Fruit fly (Drosophila melanogaster): Measurements from ENCODE around the gene CG6006.

CG6006 gene

dm6 chr3R:16173500-16173899 is 18.7 kb downstream of the CG6006 start:
- TF ChIP-seq pad (GFP tag; optimal IDR thresholded peaks at IDR 0.05), result no peak
- TF ChIP-seq CG7101 (tag; optimal IDR thresholded peaks at IDR 0.05), result no peak
- TF ChIP-seq CG11617 (GFP tag; optimal IDR thresholded peaks at IDR 0.05), result no peak
- TF ChIP-seq kay (GFP tag; ENCODE audit: borderline replicate concordance), result no peak
- no peak for TF ChIP-seq cic (GFP tag; optimal IDR thresholded peaks at IDR 0.05)
- no peak for TF ChIP-seq CG14711 (tag; optimal IDR thresholded peaks at IDR 0.05)
- TF ChIP-seq cnc (optimal IDR thresholded peaks at IDR 0.05), result no peak
- no peak for TF ChIP-seq tj (GFP tag; optimal IDR thresholded peaks at IDR 0.05)
- TF ChIP-seq CG12768 (GFP tag; optimal IDR thresholded peaks at IDR 0.05), result no peak
- no peak for TF ChIP-seq Mnt (GFP tag; optimal IDR thresholded peaks at IDR 0.05)
- no peak for TF ChIP-seq CG1620 (GFP tag; optimal IDR thresholded peaks at IDR 0.05)
- TF ChIP-seq CG7045 (GFP tag; optimal IDR thresholded peaks at IDR 0.05), result no peak
- no peak for TF ChIP-seq CG33017 (tag; optimal IDR thresholded peaks at IDR 0.05)
- no peak for TF ChIP-seq Hr96 (GFP tag; optimal IDR thresholded peaks at IDR 0.05)
- no peak for TF ChIP-seq bab1 (GFP tag; optimal IDR thresholded peaks at IDR 0.05)

dm6 chr3R:16176526-16176925 is 21.7 kb downstream of the CG6006 start:
- TF ChIP-seq tj (GFP tag; optimal IDR thresholded peaks at IDR 0.05) (no peak), cnc (optimal IDR thresholded peaks at IDR 0.05) (no peak), CG11617 (GFP tag; optimal IDR thresholded peaks at IDR 0.05) (no peak), cic (GFP tag; optimal IDR thresholded peaks at IDR 0.05) (no peak), Mnt (GFP tag; optimal IDR thresholded peaks at IDR 0.05) (no peak), CG33017 (tag; optimal IDR thresholded peaks at IDR 0.05) (no peak), Clk (GFP tag; optimal IDR thresholded peaks at IDR 0.05) (no peak), CG14711 (tag; optimal IDR thresholded peaks at IDR 0.05) (no peak), Crg-1 (GFP tag; optimal IDR thresholded peaks at IDR 0.05) (no peak), CG1620 (GFP tag; optimal IDR thresholded peaks at IDR 0.05) (no peak), bab1 (GFP tag; optimal IDR thresholded peaks at IDR 0.05) (no peak), CG12768 (GFP tag; optimal IDR thresholded peaks at IDR 0.05) (no peak)

dm6 chr3R:16180476-16181070 is 25.8 kb downstream of the CG6006 start, which contains the start of gene CG8927:
Gene CG8927 (plus strand): TSS chr3R:16181020.
- TF ChIP-seq toe (GFP tag; optimal IDR thresholded peaks at IDR 0.05) (no peak), CG5204 (GFP tag; optimal IDR thresholded peaks at IDR 0.05) (no peak), pad (GFP tag; optimal IDR thresholded peaks at IDR 0.05) (no peak), kay (GFP tag; ENCODE audit: borderline replicate concordance) (no peak), CG7101 (tag; optimal IDR thresholded peaks at IDR 0.05) (no peak), CG7045 (GFP tag; optimal IDR thresholded peaks at IDR 0.05) (no peak), bab1 (GFP tag; optimal IDR thresholded peaks at IDR 0.05) (no peak), CG12768 (GFP tag; optimal IDR thresholded peaks at IDR 0.05) (no peak)

dm6 chr3R:16182269-16182875 is 27.6 kb downstream of the CG6006 start:
- TF ChIP-seq Hr96 (GFP tag; optimal IDR thresholded peaks at IDR 0.05), result no peak
- no peak for TF ChIP-seq bab1 (GFP tag; optimal IDR thresholded peaks at IDR 0.05)
- no peak for TF ChIP-seq Clk (GFP tag; optimal IDR thresholded peaks at IDR 0.05)
- TF ChIP-seq CG14711 (tag; optimal IDR thresholded peaks at IDR 0.05), result no peak
- no peak for TF ChIP-seq tj (GFP tag; optimal IDR thresholded peaks at IDR 0.05)
- TF ChIP-seq CG7045 (GFP tag; optimal IDR thresholded peaks at IDR 0.05), result no peak
- TF ChIP-seq pad (GFP tag; optimal IDR thresholded peaks at IDR 0.05), result no peak

- TF ChIP-seq CG1620 (GFP tag; optimal IDR thresholded peaks at IDR 0.05) (peak; percentile 29), Clk (GFP tag; optimal IDR thresholded peaks at IDR 0.05) (no peak), cic (GFP tag; optimal IDR thresholded peaks at IDR 0.05) (peak; percentile 37), CG11617 (GFP tag; optimal IDR thresholded peaks at IDR 0.05) (peak; percentile 62), Crg-1 (GFP tag; optimal IDR thresholded peaks at IDR 0.05) (peak; percentile 44), CG5204 (GFP tag; optimal IDR thresholded peaks at IDR 0.05) (no peak), bab1 (GFP tag; optimal IDR thresholded peaks at IDR 0.05) (peak; percentile 80), CG33017 (tag; optimal IDR thresholded peaks at IDR 0.05) (peak; percentile 36), Mnt (GFP tag; optimal IDR thresholded peaks at IDR 0.05) (peak; percentile 66), tj (GFP tag; optimal IDR thresholded peaks at IDR 0.05) (peak; percentile 71), pad (GFP tag; optimal IDR thresholded peaks at IDR 0.05) (peak; percentile 22), CG7101 (tag; optimal IDR thresholded peaks at IDR 0.05) (peak; percentile 31), ovo (GFP tag; optimal IDR thresholded peaks at IDR 0.05) (peak; percentile 27), CG7045 (GFP tag; optimal IDR thresholded peaks at IDR 0.05) (no peak), CG14711 (tag; optimal IDR thresholded peaks at IDR 0.05) (peak; percentile 39), Hr96 (GFP tag; optimal IDR thresholded peaks at IDR 0.05) (no peak), cnc (optimal IDR thresholded peaks at IDR 0.05) (no peak), kay (GFP tag; ENCODE audit: borderline replicate concordance) (no peak), CG12768 (GFP tag; optimal IDR thresholded peaks at IDR 0.05) (no peak), toe (GFP tag; optimal IDR thresholded peaks at IDR 0.05) (no peak)
These were observed 32.3 kb downstream of the CG6006 start, which contains the start of gene sra for dm6 chr3R:16186791-16187681. Gene sra (plus strand): TSS chr3R:16186999.

dm6 chr3R:16187737-16188136 is 33.0 kb downstream of the CG6006 start:
- no peak for TF ChIP-seq CG7045 (GFP tag; optimal IDR thresholded peaks at IDR 0.05)
- TF ChIP-seq Mnt (GFP tag; optimal IDR thresholded peaks at IDR 0.05), result no peak
- no peak for TF ChIP-seq CG1620 (GFP tag; optimal IDR thresholded peaks at IDR 0.05)
- no peak for TF ChIP-seq Crg-1 (GFP tag; optimal IDR thresholded peaks at IDR 0.05)
- TF ChIP-seq CG11617 (GFP tag; optimal IDR thresholded peaks at IDR 0.05), result no peak
- TF ChIP-seq Hr96 (GFP tag; optimal IDR thresholded peaks at IDR 0.05), result no peak
- no peak for TF ChIP-seq CG5204 (GFP tag; optimal IDR thresholded peaks at IDR 0.05)
- no peak for TF ChIP-seq CG33017 (tag; optimal IDR thresholded peaks at IDR 0.05)
- no peak for TF ChIP-seq cic (GFP tag; optimal IDR thresholded peaks at IDR 0.05)
- no peak for TF ChIP-seq CG12768 (GFP tag; optimal IDR thresholded peaks at IDR 0.05)
- TF ChIP-seq cnc (optimal IDR thresholded peaks at IDR 0.05), result no peak
- no peak for TF ChIP-seq toe (GFP tag; optimal IDR thresholded peaks at IDR 0.05)
- TF ChIP-seq pad (GFP tag; optimal IDR thresholded peaks at IDR 0.05), result no peak
- no peak for TF ChIP-seq CG14711 (tag; optimal IDR thresholded peaks at IDR 0.05)
- TF ChIP-seq bab1 (GFP tag; optimal IDR thresholded peaks at IDR 0.05), result no peak
- no peak for TF ChIP-seq kay (GFP tag; ENCODE audit: borderline replicate concordance)

All from whole organism, adult.